Worm (Caenorhabditis elegans) whole organism, L2 larva: ENCODE results near the gene actl-1.

ENCODE experiments used
- ama-1 ChIP-seq: fragments of 150-350 bp; optimal IDR thresholded peaks from 2 replicates; lab custom pipeline; 2018; ENCODE audit warnings: inconsistent platforms
- blmp-1 ChIP-seq: sonication (generic microtip); optimal IDR thresholded peaks from 2 replicates; lab custom pipeline; 2017; ENCODE audit warnings: missing genetic modification characterization, mild to moderate bottlenecking, missing compliant biosample characterization, antibody characterized with exemption, moderate library complexity; ENCODE audit not compliant: insufficient read depth
- ceh-16 ChIP-seq: fragments of 150-350 bp; optimal IDR thresholded peaks from 2 replicates; lab custom pipeline; 2014; ENCODE audit warnings: missing biosample characterization, missing genetic modification characterization
- elt-1 ChIP-seq: fragments of 150-350 bp; optimal IDR thresholded peaks from 2 replicates; lab custom pipeline; 2014; ENCODE audit warnings: missing biosample characterization, missing genetic modification characterization
- elt-3 ChIP-seq: sonication (generic microtip); optimal IDR thresholded peaks from 2 replicates; lab custom pipeline; 2017; ENCODE audit warnings: missing biosample characterization, missing genetic modification characterization
- nhr-11 ChIP-seq: fragments of 150-350 bp; optimal IDR thresholded peaks from 2 replicates; lab custom pipeline; 2014; ENCODE audit warnings: missing biosample characterization, missing genetic modification characterization
- nhr-12 ChIP-seq: fragments of 150-350 bp; optimal IDR thresholded peaks from 2 replicates; lab custom pipeline; 2014; ENCODE audit warnings: missing biosample characterization, missing genetic modification characterization
- nhr-237 ChIP-seq: fragments of 150-350 bp; optimal IDR thresholded peaks from 2 replicates; lab custom pipeline; 2014; ENCODE audit warnings: missing biosample characterization, missing genetic modification characterization
- snpc-4 ChIP-seq: fragments of 150-350 bp; optimal IDR thresholded peaks from 2 replicates; lab custom pipeline; 2014; ENCODE audit warnings: missing biosample characterization, missing genetic modification characterization
- unc-55 ChIP-seq: fragments of 150-350 bp; sonication (generic microtip); optimal IDR thresholded peaks from 3 replicates; lab custom pipeline; 2014; ENCODE audit warnings: missing biosample characterization, missing genetic modification reagents, missing genetic modification characterization
- zag-1 ChIP-seq: fragments of 150-350 bp; optimal IDR thresholded peaks from 2 replicates; lab custom pipeline; 2014; ENCODE audit warnings: missing biosample characterization, missing genetic modification characterization
- ztf-11 ChIP-seq: sonication (generic microtip); optimal IDR thresholded peaks from 2 replicates; lab custom pipeline; 2017; ENCODE audit warnings: missing biosample characterization, missing genetic modification characterization

- no peak for TF ChIP-seq nhr-12
- TF ChIP-seq elt-1, result no peak
- no peak for TF ChIP-seq elt-3 (tag; lab: Kevin White, UChicago)
- no peak for TF ChIP-seq unc-55 (GFP tag; lab: Kevin White, UChicago)
- TF ChIP-seq ztf-11 (tag; lab: Kevin White, UChicago), result no peak
- no peak for TF ChIP-seq snpc-4 (tag; lab: Kevin White, UChicago)
- no peak for TF ChIP-seq ama-1 (lab: Kevin White, UChicago)
- TF ChIP-seq nhr-237 (tag; lab: Kevin White, UChicago), result no peak
- no peak for TF ChIP-seq blmp-1
- no peak for TF ChIP-seq nhr-11 (tag; lab: Kevin White, UChicago)
- no peak for TF ChIP-seq ceh-16
- TF ChIP-seq zag-1 (tag; lab: Kevin White, UChicago), result no peak
Measured at ce11 chrX:6543665-6544064, 44.0 kb upstream of the actl-1 start.
